Fruit fly (Drosophila melanogaster) whole organism, adult: ENCODE measurements around the gene Ptp61F.

Experiments used
- CG11617 ChIP-seq: fragments of 200-800 bp; sonication (Bioruptor generic); optimal IDR thresholded peaks from 2 replicates; lab custom pipeline; 2017; ENCODE audit warnings: mild to moderate bottlenecking, missing biosample characterization, missing genetic modification reagents, missing genetic modification characterization
- CG12768 ChIP-seq: fragments of 200-800 bp; sonication (Bioruptor generic); optimal IDR thresholded peaks from 2 replicates; lab custom pipeline; 2017; ENCODE audit warnings: missing biosample characterization, missing genetic modification characterization, mild to moderate bottlenecking, moderate library complexity, missing genetic modification reagents
- CG14711 ChIP-seq: fragments of 200-800 bp; sonication (Bioruptor generic); optimal IDR thresholded peaks from 2 replicates; lab custom pipeline; 2018; ENCODE audit warnings: missing biosample characterization, mild to moderate bottlenecking, missing genetic modification characterization, moderate library complexity
- CG1620 ChIP-seq: fragments of 200-800 bp; sonication (Bioruptor generic); optimal IDR thresholded peaks from 2 replicates; lab custom pipeline; 2016; ENCODE audit warnings: missing biosample characterization, missing genetic modification characterization
- CG33017 ChIP-seq: fragments of 200-800 bp; sonication (Bioruptor generic); optimal IDR thresholded peaks from 2 replicates; lab custom pipeline; 2018; ENCODE audit warnings: missing biosample characterization, mild to moderate bottlenecking, missing genetic modification characterization, moderate library complexity
- CG5204 ChIP-seq: fragments of 200-800 bp; sonication (Bioruptor generic); optimal IDR thresholded peaks from 2 replicates; lab custom pipeline; 2016; ENCODE audit warnings: missing biosample characterization, missing genetic modification characterization
- CG7045 ChIP-seq: fragments of 200-800 bp; sonication (Bioruptor generic); optimal IDR thresholded peaks from 2 replicates; lab custom pipeline; 2017; ENCODE audit warnings: missing biosample characterization, mild to moderate bottlenecking, missing genetic modification characterization
- CG7101 ChIP-seq: fragments of 200-800 bp; sonication (Bioruptor generic); optimal IDR thresholded peaks from 2 replicates; lab custom pipeline; 2018; ENCODE audit warnings: missing biosample characterization, mild to moderate bottlenecking, missing genetic modification characterization, moderate library complexity
- Clk ChIP-seq: fragments of 200-800 bp; sonication (Bioruptor generic); optimal IDR thresholded peaks from 2 replicates; lab custom pipeline; 2017; ENCODE audit warnings: missing biosample characterization, missing genetic modification characterization
- Crg-1 ChIP-seq: fragments of 200-800 bp; sonication (Bioruptor generic); optimal IDR thresholded peaks from 2 replicates; lab custom pipeline; 2016; ENCODE audit warnings: missing biosample characterization, missing genetic modification characterization
- Hr96 ChIP-seq: fragments of 200-800 bp; sonication (Bioruptor generic); optimal IDR thresholded peaks from 2 replicates; lab custom pipeline; 2016; ENCODE audit warnings: missing biosample characterization, missing genetic modification characterization
- Mnt ChIP-seq: fragments of 200-800 bp; sonication (Bioruptor generic); optimal IDR thresholded peaks from 2 replicates; lab custom pipeline; 2016; ENCODE audit warnings: missing biosample characterization, mild to moderate bottlenecking, missing genetic modification characterization
- bab1 ChIP-seq: fragments of 200-800 bp; sonication (Bioruptor generic); optimal IDR thresholded peaks from 3 replicates; lab custom pipeline; 2019; ENCODE audit warnings: missing biosample characterization, mild to moderate bottlenecking, missing genetic modification characterization, moderate library complexity
- cic ChIP-seq: fragments of 200-800 bp; sonication (Bioruptor generic); optimal IDR thresholded peaks from 2 replicates; lab custom pipeline; 2017; ENCODE audit warnings: missing biosample characterization, mild to moderate bottlenecking, missing genetic modification characterization, moderate library complexity
- cnc ChIP-seq, 2 experiments: fragments of >200 bp; optimal IDR thresholded peaks; 2 replicates each; lab custom pipeline; 2017
- kay ChIP-seq: fragments of 200-800 bp; sonication (Bioruptor generic); peaks from one replicate; lab custom pipeline; 2016; ENCODE audit warnings: missing biosample characterization, missing genetic modification characterization, borderline replicate concordance
- ovo ChIP-seq: fragments of 200-800 bp; sonication (Bioruptor generic); optimal IDR thresholded peaks from 2 replicates; lab custom pipeline; 2016; ENCODE audit warnings: missing biosample characterization, missing genetic modification characterization
- pad ChIP-seq: fragments of 200-800 bp; sonication (Bioruptor generic); optimal IDR thresholded peaks from 3 replicates; lab custom pipeline; 2017; ENCODE audit warnings: missing biosample characterization, missing genetic modification characterization, mild to moderate bottlenecking, moderate library complexity, missing genetic modification reagents
- tj ChIP-seq: fragments of 200-800 bp; sonication (Bioruptor generic); optimal IDR thresholded peaks from 3 replicates; lab custom pipeline; 2017; ENCODE audit warnings: missing biosample characterization, mild to moderate bottlenecking, missing genetic modification characterization, moderate library complexity
- toe ChIP-seq: fragments of 200-800 bp; sonication (Bioruptor generic); optimal IDR thresholded peaks from 2 replicates; lab custom pipeline; 2016; ENCODE audit warnings: missing biosample characterization, missing genetic modification characterization

The Ptp61F gene

dm6 chr3L:1380959-1381358, 94.1 kb downstream of the Ptp61F start:
- TF ChIP-seq cnc (optimal IDR thresholded peaks at IDR 0.05; lab: Kevin White, UChicago) (no peak), tj (GFP tag; lab: Kevin White, UChicago) (peak; percentile 22)

dm6 chr3L:1379741-1380465, 95.2 kb downstream of the Ptp61F start:
- TF ChIP-seq CG11617 (GFP tag; lab: Kevin White, UChicago), result no peak
- TF ChIP-seq kay, result peak; percentile 40

- peak; percentile 30 for TF ChIP-seq CG5204 (GFP tag; lab: Kevin White, UChicago)
- TF ChIP-seq CG7101 (tag; lab: Kevin White, UChicago), result no peak
These were observed 96.1 kb downstream of the Ptp61F start for dm6 chr3L:1378862-1379543.

dm6 chr3L:1378098-1378645, 96.9 kb downstream of the Ptp61F start:
- no peak for TF ChIP-seq CG1620 (GFP tag; lab: Kevin White, UChicago)
- no peak for TF ChIP-seq toe
- no peak for TF ChIP-seq tj (GFP tag; lab: Kevin White, UChicago)

- TF ChIP-seq Mnt (GFP tag; lab: Kevin White, UChicago) (no peak), kay (no peak), CG14711 (no peak), toe (no peak), CG33017 (tag; lab: Kevin White, UChicago) (no peak), Crg-1 (no peak), CG11617 (GFP tag; lab: Kevin White, UChicago) (no peak)
These were observed 98.9 kb downstream of the Ptp61F start for dm6 chr3L:1376014-1376745.

dm6 chr3L:1374438-1375133, 100.5 kb downstream of the Ptp61F start:
- TF ChIP-seq cic (GFP tag; lab: Kevin White, UChicago) (no peak), ovo (no peak), CG1620 (GFP tag; lab: Kevin White, UChicago) (no peak), CG7101 (tag; lab: Kevin White, UChicago) (peak; percentile 38), CG33017 (tag; lab: Kevin White, UChicago) (peak; percentile 57), toe (no peak), Mnt (GFP tag; lab: Kevin White, UChicago) (no peak), Crg-1 (no peak), tj (GFP tag; lab: Kevin White, UChicago) (peak; percentile 40), pad (GFP tag; lab: Kevin White, UChicago) (no peak), CG5204 (GFP tag; lab: Kevin White, UChicago) (peak; percentile 50), kay (peak; percentile 25), cnc (optimal IDR thresholded peaks at IDR 0.05; lab: Kevin White, UChicago) (no peak), CG11617 (GFP tag; lab: Kevin White, UChicago) (peak; percentile 9), Hr96 (GFP tag; lab: Kevin White, UChicago) (no peak), bab1 (GFP tag; lab: Kevin White, UChicago) (peak; percentile 55)

- TF ChIP-seq CG14711 (no peak), CG12768 (GFP tag; lab: Kevin White, UChicago) (no peak), CG7101 (tag; lab: Kevin White, UChicago) (no peak), tj (GFP tag; lab: Kevin White, UChicago) (no peak), CG11617 (GFP tag; lab: Kevin White, UChicago) (no peak), Crg-1 (no peak), CG7045 (no peak), ovo (no peak), CG33017 (tag; lab: Kevin White, UChicago) (no peak), Mnt (GFP tag; lab: Kevin White, UChicago) (no peak), Clk (GFP tag; lab: Kevin White, UChicago) (no peak), bab1 (GFP tag; lab: Kevin White, UChicago) (no peak), CG1620 (GFP tag; lab: Kevin White, UChicago) (no peak), cic (GFP tag; lab: Kevin White, UChicago) (no peak)
These were observed 104.1 kb downstream of the Ptp61F start for dm6 chr3L:1370939-1371338.
